Worm (Caenorhabditis elegans): ENCODE measurements around the gene gcy-36.

Gene gcy-36

DNA sequence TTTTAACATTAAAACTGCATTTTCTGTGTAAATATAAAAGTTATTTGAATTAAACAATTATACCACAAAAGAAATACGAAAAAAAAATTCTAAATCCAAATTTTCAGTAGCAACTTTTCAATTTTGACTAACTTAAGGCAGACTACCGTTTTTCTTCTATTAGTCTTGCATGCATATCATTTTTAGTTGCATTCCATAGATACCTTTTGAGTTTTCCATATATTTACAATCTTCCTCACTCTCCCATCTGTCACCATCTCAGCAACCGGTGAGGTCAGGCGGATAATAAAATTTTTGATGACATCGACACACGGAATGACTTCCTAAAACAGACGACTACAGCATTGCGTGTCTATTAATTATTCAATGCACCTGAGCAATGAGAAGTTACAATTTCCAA is at the start of gene gcy-36:
gcy-36 (plus strand) TSS at position 301 of the 400 bp plus-strand sequence.
- no peak for TF ChIP-seq ceh-28 (tag; optimal IDR thresholded peaks at IDR 0.05)
- no peak for TF ChIP-seq lin-15B (tag; optimal IDR thresholded peaks at IDR 0.05)
- no peak for TF ChIP-seq eor-1 (tag; optimal IDR thresholded peaks at IDR 0.05)
- TF ChIP-seq egl-27 (tag; optimal IDR thresholded peaks at IDR 0.05): no peak
- no peak for TF ChIP-seq fkh-2 (tag; optimal IDR thresholded peaks at IDR 0.05)
- TF ChIP-seq jun-1 (tag; optimal IDR thresholded peaks at IDR 0.05): no peak
- TF ChIP-seq ceh-16 (tag; optimal IDR thresholded peaks at IDR 0.05): no peak
- no peak for TF ChIP-seq elt-2 (tag; optimal IDR thresholded peaks at IDR 0.05)
- no peak for TF ChIP-seq sea-2 (GFP tag; optimal IDR thresholded peaks at IDR 0.05)
- TF ChIP-seq ZK546.5 (tag; optimal IDR thresholded peaks at IDR 0.05): no peak
- TF ChIP-seq fkh-10 (GFP tag; optimal IDR thresholded peaks at IDR 0.05): no peak

DNA sequence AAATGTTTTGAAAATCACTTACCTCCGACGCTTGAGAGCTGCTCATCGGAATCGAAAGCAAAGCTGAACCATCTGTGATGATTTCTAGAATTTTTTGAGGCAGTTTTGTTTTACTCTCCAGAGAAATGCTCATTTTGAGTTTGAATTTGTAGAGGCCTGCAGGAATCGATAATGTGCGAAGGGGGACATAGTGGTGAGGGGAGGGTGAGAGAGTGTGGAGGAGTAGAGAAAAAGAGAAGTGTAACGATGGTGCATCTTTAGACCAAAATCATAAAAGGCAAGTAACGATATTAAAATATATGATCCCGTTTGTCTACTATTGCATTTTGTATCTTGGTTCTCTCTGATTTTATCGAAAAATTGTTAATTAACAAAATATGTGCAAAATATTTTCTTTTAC is 47.8 kb upstream of the gcy-36 start, which contains the start of gene blos-8:
blos-8 (minus strand) TSS at position 216 of the 400 bp plus-strand sequence.
- TF ChIP-seq ceh-9 (tag; optimal IDR thresholded peaks at IDR 0.05) (no peak), elt-1 (tag; optimal IDR thresholded peaks at IDR 0.05) (no peak), ceh-28 (tag; optimal IDR thresholded peaks at IDR 0.05) (peak; percentile 47), unc-39 (tag; optimal IDR thresholded peaks at IDR 0.05) (no peak), R02D3.7 (tag; optimal IDR thresholded peaks at IDR 0.05) (no peak), nhr-76 (tag; optimal IDR thresholded peaks at IDR 0.05) (no peak), elt-2 (tag; optimal IDR thresholded peaks at IDR 0.05) (no peak), skn-1 (tag; optimal IDR thresholded peaks at IDR 0.05) (no peak), ceh-16 (tag; optimal IDR thresholded peaks at IDR 0.05) (no peak), ceh-82 (tag; optimal IDR thresholded peaks at IDR 0.05) (no peak), nhr-67 (tag; optimal IDR thresholded peaks at IDR 0.05) (no peak), hmg-11 (tag; optimal IDR thresholded peaks at IDR 0.05) (peak; percentile 43)

DNA sequence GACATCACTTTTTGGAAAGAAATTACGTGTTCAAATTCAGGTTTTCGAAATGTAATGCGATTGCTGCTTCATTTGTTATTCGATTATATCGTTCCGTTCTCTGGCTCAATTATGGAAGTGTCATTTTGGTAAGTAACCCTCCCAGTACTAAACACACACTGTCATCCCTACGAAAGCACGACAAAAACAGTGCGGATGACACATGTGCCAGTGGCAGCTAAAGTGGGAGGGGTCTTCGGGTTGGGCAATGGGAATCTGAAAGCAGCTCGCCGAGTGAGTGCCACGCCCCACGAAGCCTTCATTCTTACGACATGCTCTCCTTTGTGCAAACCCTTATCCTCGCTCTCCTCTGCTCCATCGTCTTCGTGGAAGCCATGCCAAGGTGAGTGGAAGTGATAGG is 45.3 kb upstream of the gcy-36 start, which contains the start of gene flp-32:
flp-32 (plus strand) TSS at position 301 of the 400 bp plus-strand sequence.
- TF ChIP-seq nhr-237 (tag; optimal IDR thresholded peaks at IDR 0.05) (no peak), elt-3 (tag; optimal IDR thresholded peaks at IDR 0.05) (no peak), tbx-2 (tag; optimal IDR thresholded peaks at IDR 0.05) (no peak), ceh-82 (tag; optimal IDR thresholded peaks at IDR 0.05) (no peak), hmg-11 (tag; optimal IDR thresholded peaks at IDR 0.05) (no peak), aly-2 (tag; optimal IDR thresholded peaks at IDR 0.05) (no peak), ceh-16 (tag; optimal IDR thresholded peaks at IDR 0.05) (no peak), lin-15B (tag; optimal IDR thresholded peaks at IDR 0.05) (no peak), pqm-1 (tag; optimal IDR thresholded peaks at IDR 0.05) (no peak), sea-2 (GFP tag; optimal IDR thresholded peaks at IDR 0.05) (no peak)

DNA sequence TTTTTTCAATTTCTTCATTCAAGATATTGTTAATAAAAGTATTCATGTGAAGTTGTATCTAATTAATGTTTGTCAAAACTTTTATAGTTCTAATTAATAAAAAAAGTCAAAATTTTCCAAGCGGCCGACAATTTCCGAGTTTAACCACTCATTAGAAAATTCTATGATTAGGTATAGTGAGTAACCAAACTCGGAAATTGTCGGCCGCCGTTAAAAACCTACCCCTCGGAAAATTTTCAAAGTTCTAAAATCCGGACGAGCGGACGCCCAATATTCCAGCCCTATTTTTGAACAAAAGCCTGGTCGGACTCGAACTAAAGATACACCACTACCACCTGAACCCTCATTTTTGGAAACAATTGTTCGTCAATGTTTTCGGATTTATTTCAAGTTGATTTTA is 43.9 kb upstream of the gcy-36 start:
- no peak for TF ChIP-seq ztf-11 (tag; optimal IDR thresholded peaks at IDR 0.05)
- no peak for TF ChIP-seq nhr-11 (tag; optimal IDR thresholded peaks at IDR 0.05)
- TF ChIP-seq ceh-82 (tag; optimal IDR thresholded peaks at IDR 0.05): no peak
- TF ChIP-seq snpc-4 (tag; optimal IDR thresholded peaks at IDR 0.05): peak; percentile 36
- TF ChIP-seq ceh-16 (tag; optimal IDR thresholded peaks at IDR 0.05): no peak

DNA sequence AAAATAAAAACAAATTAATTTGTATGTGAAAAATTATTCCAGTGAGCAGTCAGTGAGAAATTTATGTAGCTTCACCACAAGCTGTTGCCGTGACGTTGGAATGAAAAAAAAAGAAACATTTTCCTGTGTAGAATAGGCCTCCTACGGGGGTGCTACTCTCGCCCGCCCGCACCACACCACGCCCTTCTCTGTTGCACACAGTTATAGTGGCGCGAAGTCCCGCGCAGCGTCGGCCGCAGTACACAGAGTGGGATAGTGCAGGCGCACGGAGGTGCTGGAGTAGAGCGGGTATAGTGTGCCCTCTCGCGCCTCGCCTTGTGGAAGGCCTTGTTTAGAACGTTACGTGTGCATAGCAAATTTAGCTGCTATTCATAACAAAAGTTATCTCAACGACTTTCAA is 40.0 kb upstream of the gcy-36 start:
- TF ChIP-seq nhr-77 (tag; optimal IDR thresholded peaks at IDR 0.05) (no peak), ama-1 (optimal IDR thresholded peaks at IDR 0.05) (no peak), eor-1 (tag; optimal IDR thresholded peaks at IDR 0.05) (no peak), snpc-4 (tag; optimal IDR thresholded peaks at IDR 0.05) (peak; percentile 85), skn-1 (tag; optimal IDR thresholded peaks at IDR 0.05) (no peak), nhr-12 (tag; optimal IDR thresholded peaks at IDR 0.05) (no peak), lin-15B (tag; optimal IDR thresholded peaks at IDR 0.05) (no peak), elt-1 (tag; optimal IDR thresholded peaks at IDR 0.05) (no peak), elt-3 (tag; optimal IDR thresholded peaks at IDR 0.05) (no peak)

DNA sequence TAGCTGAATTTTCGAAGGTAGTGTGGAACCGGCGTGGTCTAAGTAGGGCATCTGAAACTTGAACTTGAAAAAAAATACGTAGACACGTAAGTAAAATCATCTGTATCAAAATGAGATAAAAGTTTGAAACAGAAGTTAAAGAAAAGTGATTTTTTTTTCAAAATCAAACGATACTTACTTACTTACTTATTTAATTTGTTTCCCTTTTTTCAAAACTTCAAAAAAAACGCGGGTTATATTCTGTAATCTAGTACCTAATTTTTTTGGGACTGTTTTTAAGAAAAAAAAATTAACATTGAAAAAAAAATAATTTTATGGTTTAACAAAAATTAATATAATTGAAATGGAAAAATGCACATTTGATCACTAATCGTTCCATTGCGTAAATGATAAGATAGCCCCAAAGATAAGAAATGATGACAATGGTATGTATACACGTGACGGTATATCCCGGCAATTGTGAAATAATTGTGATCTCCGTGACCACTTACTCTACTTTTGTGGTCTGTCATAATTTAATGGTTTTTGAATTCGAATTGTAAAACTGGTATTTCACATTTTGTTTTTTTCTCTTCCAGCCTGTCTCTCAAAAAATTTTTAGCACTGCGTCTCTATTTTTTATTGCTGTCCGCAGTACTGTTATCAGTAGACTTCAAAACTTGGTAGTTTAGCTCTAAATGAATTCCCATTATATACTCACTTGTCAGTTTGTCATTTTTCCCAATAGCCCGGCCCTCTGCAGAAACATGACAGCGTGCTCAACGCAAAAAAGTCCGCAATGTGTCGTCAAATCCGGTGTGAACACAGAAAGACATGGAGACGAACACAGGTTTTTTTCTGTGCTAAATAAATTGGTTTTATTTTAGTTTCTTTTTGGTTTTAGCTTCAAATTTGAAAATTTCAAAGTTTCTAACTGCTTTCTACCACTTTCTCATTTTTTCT is 37.8 kb upstream of the gcy-36 start, which contains the start of gene mocs-1:
mocs-1 (minus strand) TSS at position 51 of the 942 bp plus-strand sequence.
- TF ChIP-seq snpc-4 (tag; optimal IDR thresholded peaks at IDR 0.05) (no peak), ceh-16 (tag; optimal IDR thresholded peaks at IDR 0.05) (no peak), egl-27 (tag; optimal IDR thresholded peaks at IDR 0.05) (no peak), daf-12 (tag; optimal IDR thresholded peaks at IDR 0.05) (no peak), elt-3 (tag; optimal IDR thresholded peaks at IDR 0.05) (no peak), lsy-12 (tag; optimal IDR thresholded peaks at IDR 0.05) (no peak), nhr-77 (tag; optimal IDR thresholded peaks at IDR 0.05) (no peak), fkh-10 (GFP tag; optimal IDR thresholded peaks at IDR 0.05) (no peak), nhr-67 (tag; optimal IDR thresholded peaks at IDR 0.05) (no peak), elt-2 (tag; optimal IDR thresholded peaks at IDR 0.05) (peak; percentile 87), nhr-76 (tag; optimal IDR thresholded peaks at IDR 0.05) (no peak), ceh-28 (tag; optimal IDR thresholded peaks at IDR 0.05) (no peak), aly-2 (tag; optimal IDR thresholded peaks at IDR 0.05) (no peak), unc-39 (tag; optimal IDR thresholded peaks at IDR 0.05) (no peak), jun-1 (tag; optimal IDR thresholded peaks at IDR 0.05) (no peak), egl-5 (tag; optimal IDR thresholded peaks at IDR 0.05) (peak; percentile 12), tbx-2 (tag; optimal IDR thresholded peaks at IDR 0.05) (no peak), nhr-12 (tag; optimal IDR thresholded peaks at IDR 0.05) (no peak), nhr-43 (tag; optimal IDR thresholded peaks at IDR 0.05; ENCODE audit: poor library complexity, severe bottlenecking) (no peak), elt-1 (tag; optimal IDR thresholded peaks at IDR 0.05) (no peak), nhr-11 (tag; optimal IDR thresholded peaks at IDR 0.05) (no peak), pha-4 (tag; optimal IDR thresholded peaks at IDR 0.05) (peak; percentile 21), nhr-28 (tag; optimal IDR thresholded peaks at IDR 0.05) (no peak), skn-1 (tag; optimal IDR thresholded peaks at IDR 0.05) (peak; percentile 64), pqm-1 (tag; optimal IDR thresholded peaks at IDR 0.05) (peak; percentile 68)

All from whole organism, L3 larva.